Worm (Caenorhabditis elegans): Measurements from ENCODE around the gene srj-19.

The srj-19 gene

DNA sequence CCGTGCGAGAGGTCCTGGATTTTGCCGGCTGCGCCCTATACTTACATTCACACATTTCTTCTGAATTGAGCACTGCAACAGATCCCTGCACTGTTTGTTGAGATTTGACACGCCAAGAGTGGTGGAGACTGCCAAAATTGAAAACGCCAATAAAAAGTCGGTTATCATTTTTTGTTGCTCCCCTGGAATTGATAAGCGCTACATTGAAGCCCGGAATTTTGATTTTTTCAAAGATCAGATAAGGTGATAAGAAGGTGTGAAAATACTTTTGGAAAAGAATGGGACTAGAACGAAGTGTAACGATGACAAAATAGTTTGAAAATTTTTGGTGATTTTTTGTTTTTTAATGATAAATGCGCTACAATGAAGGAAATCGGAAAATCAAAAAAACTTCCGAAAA, 15.2 kb upstream of the srj-19 start, which contains the start of gene C29G2.6:
TSS of gene C29G2.6 (minus strand) at position 182 of the 400 bp plus-strand sequence.
- no peak for TF ChIP-seq cebp-1 (GFP tag; IDR thresholded peaks at IDR 0.05)
- TF ChIP-seq cebp-1 (tag; optimal IDR thresholded peaks at IDR 0.05): no peak
- TF ChIP-seq cebp-2 (GFP tag; IDR thresholded peaks at IDR 0.05): no peak
- TF ChIP-seq nhr-80 (tag; optimal IDR thresholded peaks at IDR 0.05): peak; percentile 42
- TF ChIP-seq ztf-28 (GFP tag; IDR thresholded peaks at IDR 0.05): no peak
- TF ChIP-seq sdz-38 (tag; optimal IDR thresholded peaks at IDR 0.05): no peak
- TF ChIP-seq K11D2.4 (GFP tag; IDR thresholded peaks at IDR 0.05): no peak

DNA sequence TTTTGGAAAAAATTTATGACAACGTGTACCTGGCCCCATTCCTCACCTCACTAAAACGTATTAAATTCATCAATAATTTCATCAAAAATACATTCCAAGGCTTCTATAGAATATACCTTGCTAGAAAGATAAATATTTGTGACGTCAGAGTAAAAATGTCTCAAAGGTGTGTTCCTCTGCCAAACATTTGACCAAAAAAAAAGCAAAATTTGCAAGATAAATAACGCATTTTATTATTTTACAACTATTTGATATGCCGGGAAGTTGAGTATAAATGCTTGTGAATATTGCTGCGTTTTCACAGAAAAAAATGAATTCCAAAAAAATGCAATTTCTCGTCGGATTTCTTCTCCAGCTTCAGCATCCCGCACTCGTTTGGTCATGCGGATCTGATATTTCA, 10.1 kb upstream of the srj-19 start, which contains the start of gene C29G2.3:
TSS of gene C29G2.3 (plus strand) at position 301 of the 400 bp plus-strand sequence.
- TF ChIP-seq cebp-1 (GFP tag; IDR thresholded peaks at IDR 0.05): no peak
- TF ChIP-seq cebp-1 (tag; optimal IDR thresholded peaks at IDR 0.05): no peak
- no peak for TF ChIP-seq hlh-12 (tag; optimal IDR thresholded peaks at IDR 0.05)
- TF ChIP-seq rcor-1 (GFP tag; IDR thresholded peaks at IDR 0.05): no peak
- TF ChIP-seq ztf-22 (GFP tag; optimal IDR thresholded peaks at IDR 0.05): no peak
- no peak for TF ChIP-seq hlh-26 (GFP tag; conservative IDR thresholded peaks at IDR 0.05)
- no peak for TF ChIP-seq madf-10 (tag; optimal IDR thresholded peaks at IDR 0.05)
- TF ChIP-seq madf-3 (GFP tag; IDR thresholded peaks at IDR 0.05): no peak
- no peak for TF ChIP-seq Y95B8A.8 (GFP tag; IDR thresholded peaks at IDR 0.05)
- TF ChIP-seq madf-8 (GFP tag; conservative IDR thresholded peaks at IDR 0.05): no peak
- no peak for TF ChIP-seq pha-4 (tag; optimal IDR thresholded peaks at IDR 0.05)
- no peak for TF ChIP-seq aptf-3 (GFP tag; IDR thresholded peaks at IDR 0.05)
- TF ChIP-seq sptf-2 (GFP tag; optimal IDR thresholded peaks at IDR 0.05): no peak
- no peak for TF ChIP-seq F37B4.10 (GFP tag; IDR thresholded peaks at IDR 0.05)
- no peak for TF ChIP-seq ceh-58 (GFP tag; IDR thresholded peaks at IDR 0.05)
- TF ChIP-seq nhr-80 (tag; optimal IDR thresholded peaks at IDR 0.05): no peak
- no peak for TF ChIP-seq ccch-3 (GFP tag; optimal IDR thresholded peaks at IDR 0.05)
- no peak for TF ChIP-seq nhr-120 (GFP tag; IDR thresholded peaks at IDR 0.05)
- no peak for TF ChIP-seq nhr-179 (tag; optimal IDR thresholded peaks at IDR 0.05)
- no peak for TF ChIP-seq lin-26 (GFP tag; IDR thresholded peaks at IDR 0.05)
- no peak for TF ChIP-seq tbx-9 (tag; optimal IDR thresholded peaks at IDR 0.05; ENCODE audit: borderline replicate concordance)

DNA sequence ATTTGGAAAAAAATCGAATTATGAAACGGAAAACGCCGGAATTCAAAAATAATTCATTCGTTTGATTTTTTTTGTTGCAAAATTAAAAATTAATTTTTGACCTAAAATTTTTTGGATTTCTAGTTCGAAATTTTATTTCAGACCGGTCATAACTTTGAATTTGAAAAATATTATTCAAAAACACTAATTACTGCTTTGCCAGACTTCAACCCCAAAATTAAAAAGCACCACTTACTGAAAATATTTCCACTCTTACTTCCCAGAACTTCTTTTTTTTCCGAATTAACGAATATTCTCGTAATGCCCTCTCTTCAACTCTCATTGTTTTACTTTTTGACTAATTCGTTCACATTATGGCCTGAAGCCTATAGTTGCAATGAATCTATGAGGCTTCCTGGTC, 7.1 kb upstream of the srj-19 start, which contains the start of gene srt-4:
TSS of gene srt-4 (plus strand) at position 301 of the 400 bp plus-strand sequence.
- TF ChIP-seq sdz-38 (tag; optimal IDR thresholded peaks at IDR 0.05) (no peak), ceh-100 (GFP tag; IDR thresholded peaks at IDR 0.05) (no peak), cebp-1 (GFP tag; IDR thresholded peaks at IDR 0.05) (no peak), cebp-1 (tag; optimal IDR thresholded peaks at IDR 0.05) (no peak), F33H1.4 (GFP tag; IDR thresholded peaks at IDR 0.05) (no peak), F52B5.7 (tag; optimal IDR thresholded peaks at IDR 0.05) (no peak), rec-8 (tag; optimal IDR thresholded peaks at IDR 0.05) (no peak), let-526 (GFP tag; IDR thresholded peaks at IDR 0.05) (no peak), sptf-2 (GFP tag; optimal IDR thresholded peaks at IDR 0.05) (no peak), F37B4.10 (GFP tag; IDR thresholded peaks at IDR 0.05) (no peak), mxl-1 (tag; optimal IDR thresholded peaks at IDR 0.05) (no peak), nfya-1 (tag; optimal IDR thresholded peaks at IDR 0.05; ENCODE audit: borderline replicate concordance, insufficient read depth) (no peak), let-607 (tag; optimal IDR thresholded peaks at IDR 0.05) (no peak), bed-2 (GFP tag; IDR thresholded peaks at IDR 0.05) (no peak), madf-6 (GFP tag; IDR thresholded peaks at IDR 0.05) (no peak)

DNA sequence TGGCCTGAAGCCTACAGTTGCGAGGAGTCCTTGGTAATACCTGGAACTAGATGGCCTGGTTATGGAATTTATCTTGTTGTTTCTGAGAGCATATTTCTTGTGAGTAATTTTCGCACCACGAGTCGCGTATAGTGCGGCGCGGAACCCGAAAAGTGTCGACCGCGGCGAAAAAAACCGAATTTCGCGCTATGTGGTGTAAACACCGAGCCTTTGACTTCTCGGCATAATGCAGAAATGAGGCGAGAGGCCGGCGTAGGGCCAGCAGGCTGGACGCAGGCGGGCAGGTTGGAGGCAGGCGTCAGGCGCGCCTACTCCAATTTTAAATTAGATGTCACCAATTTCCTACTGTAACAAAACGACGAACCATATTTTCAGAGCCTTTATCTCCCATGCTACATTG, 5.2 kb upstream of the srj-19 start:
- TF ChIP-seq hlh-12 (tag; optimal IDR thresholded peaks at IDR 0.05): no peak
- no peak for TF ChIP-seq athp-1 (tag; optimal IDR thresholded peaks at IDR 0.05)
- TF ChIP-seq snpc-4 (GFP tag; optimal IDR thresholded peaks at IDR 0.05): no peak
- TF ChIP-seq snpc-4 (tag; optimal IDR thresholded peaks at IDR 0.05): peak in 2 of 4 experiments; percentile 63 to 80
- no peak for TF ChIP-seq mes-4 (tag; optimal IDR thresholded peaks at IDR 0.05)
- TF ChIP-seq tbx-9 (tag; optimal IDR thresholded peaks at IDR 0.05; ENCODE audit: borderline replicate concordance): no peak
- no peak for TF ChIP-seq atf-7 (tag; optimal IDR thresholded peaks at IDR 0.05)
- no peak for TF ChIP-seq sptf-2 (GFP tag; optimal IDR thresholded peaks at IDR 0.05)
- TF ChIP-seq cebp-2 (GFP tag; IDR thresholded peaks at IDR 0.05): no peak
- no peak for TF ChIP-seq bed-1 (GFP tag; IDR thresholded peaks at IDR 0.05)
- no peak for TF ChIP-seq F33H1.4 (GFP tag; IDR thresholded peaks at IDR 0.05)
- TF ChIP-seq repo-1 (tag; optimal IDR thresholded peaks at IDR 0.05): no peak
- TF ChIP-seq zfh-2 (GFP tag; conservative IDR thresholded peaks at IDR 0.05): peak; percentile 79
- TF ChIP-seq egl-44 (GFP tag; IDR thresholded peaks at IDR 0.05): no peak
- TF ChIP-seq let-607 (tag; optimal IDR thresholded peaks at IDR 0.05): no peak
- TF ChIP-seq F10E7.11 (tag; optimal IDR thresholded peaks at IDR 0.05): no peak
- no peak for TF ChIP-seq F52B5.7 (tag; optimal IDR thresholded peaks at IDR 0.05)
